Fruit fly (Drosophila melanogaster): ENCODE measurements around the gene CG13386.

DNA sequence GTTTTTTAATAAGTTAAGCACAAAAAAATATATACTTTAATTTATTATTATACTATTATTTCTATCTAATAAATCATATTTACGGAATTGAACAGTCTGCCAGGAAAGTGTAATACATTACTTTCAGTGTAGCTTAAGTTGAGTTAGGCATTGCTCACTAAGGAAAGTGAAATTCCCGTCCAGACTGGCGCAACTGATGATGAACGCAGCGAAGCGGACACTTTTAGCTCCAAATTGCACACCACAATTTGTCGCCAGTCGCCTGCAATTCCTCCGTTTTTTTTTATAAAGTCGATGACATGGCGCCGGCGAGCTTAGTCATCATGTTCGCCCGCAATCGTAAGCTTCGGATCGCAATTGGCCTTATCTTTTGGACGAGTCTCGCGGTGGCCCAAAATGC lies at the start of gene CG13386:
- TF ChIP-seq insv (optimal IDR thresholded peaks at IDR 0.05) (no peak), psq (optimal IDR thresholded peaks at IDR 0.05) (no peak), h (optimal IDR thresholded peaks at IDR 0.05) (no peak), Sin3A (optimal IDR thresholded peaks at IDR 0.05) (no peak), ttk (optimal IDR thresholded peaks at IDR 0.05) (no peak), Myc (optimal IDR thresholded peaks at IDR 0.05) (no peak)

Measured in Kc167 (cell line).